Worm (Caenorhabditis elegans) whole organism, early embryonic: Measurements from ENCODE around the gene Y38E10A.8.

ENCODE experiments used
- B0310.2 ChIP-seq: sonication (generic microtip); optimal IDR thresholded peaks from 2 replicates; lab custom pipeline; 2016; ENCODE audit warnings: mild to moderate bottlenecking, missing genetic modification characterization, missing compliant biosample characterization
- ama-1 ChIP-seq: fragments of 150-350 bp; optimal IDR thresholded peaks from 2 replicates; lab custom pipeline; 2014
- ceh-13 ChIP-seq: fragments of 200-800 bp; sonication (Bioruptor generic); optimal IDR thresholded peaks from 2 replicates; lab custom pipeline; 2018; ENCODE audit warnings: mild to moderate bottlenecking, missing genetic modification characterization, missing compliant biosample characterization
- flt-1 ChIP-seq: fragments of 200-800 bp; sonication (Bioruptor generic); IDR thresholded peaks from 2 replicates; pipeline ENCODE4 v1.3.6; 2022; ENCODE audit warnings: missing genetic modification characterization, missing compliant biosample characterization
- hmbx-1 ChIP-seq: sonication (generic microtip); optimal IDR thresholded peaks from 2 replicates; lab custom pipeline; 2016; ENCODE audit warnings: mild to moderate bottlenecking, missing genetic modification characterization, missing compliant biosample characterization
- pes-1 ChIP-seq: fragments of 200-800 bp; sonication (Bioruptor generic); IDR thresholded peaks from 2 replicates; pipeline ENCODE4 v1.3.6; 2022; ENCODE audit warnings: missing genetic modification reagents, missing genetic modification characterization, missing compliant biosample characterization
- scrt-1 ChIP-seq: fragments of 200-800 bp; sonication (Bioruptor generic); IDR thresholded peaks from 2 replicates; pipeline ENCODE4 v1.3.6; 2022; ENCODE audit warnings: missing genetic modification characterization, missing compliant biosample characterization
- sea-1 ChIP-seq: fragments of 200-800 bp; sonication (Bioruptor generic); conservative IDR thresholded peaks from 2 replicates; pipeline ENCODE4 v1.3.6; 2022; ENCODE audit warnings: missing genetic modification characterization, missing compliant biosample characterization
- tbx-11 ChIP-seq: fragments of 200-800 bp; sonication (Bioruptor generic); IDR thresholded peaks from 2 replicates; pipeline ENCODE4 v1.3.6; 2022; ENCODE audit warnings: missing genetic modification characterization, missing compliant biosample characterization
- tra-4 ChIP-seq: sonication (generic microtip); optimal IDR thresholded peaks from 2 replicates; lab custom pipeline; 2017; ENCODE audit warnings: missing genetic modification characterization, missing compliant biosample characterization

DNA sequence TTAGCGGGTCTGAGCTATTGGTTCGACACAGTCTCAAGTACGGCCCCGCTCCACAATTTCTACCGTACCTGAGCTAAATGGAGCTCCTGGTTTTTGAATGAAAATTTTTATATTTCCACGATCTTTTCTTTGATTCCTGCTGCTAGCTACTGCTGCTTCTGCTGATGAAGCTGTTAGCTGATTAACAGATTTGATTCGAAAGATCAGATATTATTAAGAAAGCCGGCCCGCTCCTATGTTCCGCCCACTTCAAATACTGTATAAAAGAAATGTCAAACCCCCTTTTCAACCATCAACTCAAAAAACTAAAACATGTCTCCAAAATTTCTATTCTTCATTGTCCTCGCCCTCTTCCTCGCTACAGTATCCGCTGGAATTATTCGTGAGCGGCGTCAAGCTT lies 10.6 kb downstream of the Y38E10A.8 start, which contains the start of gene nspe-3:
- TF ChIP-seq B0310.2 (tag; lab: Kevin White, UChicago) (no peak), flt-1 (GFP tag; lab: Robert Waterston, UW) (no peak), pes-1 (GFP tag; lab: Robert Waterston, UW) (no peak), ama-1 (lab: Kevin White, UChicago) (no peak), ceh-13 (no peak), tbx-11 (no peak), sea-1 (GFP tag; lab: Robert Waterston, UW) (no peak), tra-4 (tag; lab: Kevin White, UChicago) (no peak), hmbx-1 (no peak), scrt-1 (GFP tag; lab: Robert Waterston, UW) (no peak)
